Worm (Caenorhabditis elegans) whole organism, L1 larva: ENCODE results near the gene fbxa-2.
A peak's percentile ranks its signal among the peaks of the same experiment; 100 is the strongest.

Source experiments
- C04F5.9 ChIP-seq: sonication (generic microtip); optimal IDR thresholded peaks from 2 replicates; lab custom pipeline; 2016; ENCODE audit warnings: missing genetic modification characterization, missing compliant biosample characterization
- blmp-1 ChIP-seq: fragments of 150-350 bp; optimal IDR thresholded peaks from 2 replicates; lab custom pipeline; 2014; ENCODE audit warnings: missing biosample characterization, missing genetic modification characterization
- ceh-8 ChIP-seq: fragments of 200-800 bp; sonication (Bioruptor generic); optimal IDR thresholded peaks from 2 replicates; lab custom pipeline; 2018; ENCODE audit warnings: mild to moderate bottlenecking, missing genetic modification characterization, moderate library complexity, missing compliant biosample characterization
- ceh-90 ChIP-seq: sonication (generic microtip); optimal IDR thresholded peaks from 2 replicates; lab custom pipeline; 2016; ENCODE audit warnings: missing genetic modification characterization, missing compliant biosample characterization
- ces-1 ChIP-seq: fragments of 150-350 bp; optimal IDR thresholded peaks from 2 replicates; lab custom pipeline; 2014; ENCODE audit warnings: missing biosample characterization, missing genetic modification reagents, missing genetic modification characterization
- dpl-1 ChIP-seq, 3 experiments: fragments of 150-350 bp in 2 of 3; sonication (generic microtip) in 1 of 3; optimal IDR thresholded peaks; 2 replicates each; lab custom pipeline; 2014 to 2017; ENCODE audit warnings: missing biosample characterization in 3 of 3, missing genetic modification characterization in 3 of 3, missing genetic modification reagents in 3 of 3
- dsc-1 ChIP-seq: sonication (generic microtip); optimal IDR thresholded peaks from 2 replicates; lab custom pipeline; 2016; ENCODE audit warnings: mild to moderate bottlenecking, missing genetic modification characterization, missing compliant biosample characterization
- efl-1 ChIP-seq, 4 experiments: fragments of 150-350 bp; optimal IDR thresholded peaks in 3 of 4; peaks in 1 of 4; 1 replicate in 1 of 4; 2 replicates in 3 of 4; lab custom pipeline; 2014; ENCODE audit warnings: missing biosample characterization in 2 of 4, missing genetic modification characterization in 2 of 4, missing genetic modification reagents in 2 of 4
- efl-3 ChIP-seq: fragments of 200-800 bp; sonication (Bioruptor generic); optimal IDR thresholded peaks from 2 replicates; lab custom pipeline; 2018; ENCODE audit warnings: mild to moderate bottlenecking, missing genetic modification characterization, missing compliant biosample characterization
- egl-13 ChIP-seq: sonication (generic microtip); optimal IDR thresholded peaks from 2 replicates; lab custom pipeline; 2016; ENCODE audit warnings: missing genotype, missing genetic modification reagents, missing genetic modification characterization, missing compliant biosample characterization
- fos-1 ChIP-seq: fragments of 150-350 bp; optimal IDR thresholded peaks from 2 replicates; lab custom pipeline; 2014; ENCODE audit warnings: missing biosample characterization, missing genetic modification characterization
- irx-1 ChIP-seq: sonication (generic microtip); optimal IDR thresholded peaks from 2 replicates; lab custom pipeline; 2016; ENCODE audit warnings: missing genetic modification characterization, missing compliant biosample characterization
- jun-1 ChIP-seq: fragments of 150-350 bp; optimal IDR thresholded peaks from 2 replicates; lab custom pipeline; 2014; ENCODE audit warnings: missing biosample characterization, missing genetic modification reagents, missing genetic modification characterization
- lin-39 ChIP-seq: fragments of 150-350 bp; optimal IDR thresholded peaks from 2 replicates; lab custom pipeline; 2014; ENCODE audit warnings: missing biosample characterization, missing genetic modification reagents, missing genetic modification characterization
- mab-9 ChIP-seq: fragments of 200-800 bp; sonication (Bioruptor generic); IDR thresholded peaks from 2 replicates; pipeline ENCODE4 v1.3.6; 2022; ENCODE audit warnings: missing genetic modification reagents, missing genetic modification characterization, missing compliant biosample characterization
- nhr-19 ChIP-seq: fragments of 200-800 bp; sonication (Bioruptor generic); conservative IDR thresholded peaks from 2 replicates; pipeline ENCODE4 v1.3.6; 2022; ENCODE audit warnings: missing genetic modification characterization, missing compliant biosample characterization
- nhr-237 ChIP-seq: fragments of 150-350 bp; optimal IDR thresholded peaks from 2 replicates; lab custom pipeline; 2014; ENCODE audit warnings: missing biosample characterization, missing genetic modification characterization
- nhr-28 ChIP-seq: fragments of 150-350 bp; optimal IDR thresholded peaks from 2 replicates; lab custom pipeline; 2014; ENCODE audit warnings: missing biosample characterization, missing genetic modification characterization
- nhr-71 ChIP-seq: sonication (generic microtip); optimal IDR thresholded peaks from 2 replicates; lab custom pipeline; 2016; ENCODE audit warnings: mild to moderate bottlenecking, missing genetic modification characterization, moderate library complexity, missing compliant biosample characterization
- nhr-77 ChIP-seq: fragments of 150-350 bp; optimal IDR thresholded peaks from 2 replicates; lab custom pipeline; 2014; ENCODE audit warnings: missing biosample characterization, missing genetic modification characterization
- nhr-85 ChIP-seq: sonication (generic microtip); peaks from one replicate; lab custom pipeline; 2016; ENCODE audit warnings: missing genetic modification characterization, inconsistent platforms, missing compliant biosample characterization
- nhr-90 ChIP-seq: sonication (generic microtip); optimal IDR thresholded peaks from 2 replicates; lab custom pipeline; 2016; ENCODE audit warnings: mild to moderate bottlenecking, missing genetic modification characterization, missing compliant biosample characterization; ENCODE audit not compliant: poor library complexity
- pax-3 ChIP-seq: fragments of 200-800 bp; sonication (Bioruptor generic); optimal IDR thresholded peaks from 2 replicates; lab custom pipeline; 2018; ENCODE audit warnings: mild to moderate bottlenecking, missing genetic modification characterization, moderate library complexity, missing compliant biosample characterization
- pqm-1 ChIP-seq: sonication (generic microtip); optimal IDR thresholded peaks from 3 replicates; lab custom pipeline; 2017; ENCODE audit warnings: missing biosample characterization, missing genetic modification characterization
- rnt-1 ChIP-seq: sonication (generic microtip); optimal IDR thresholded peaks from 2 replicates; lab custom pipeline; 2016; ENCODE audit warnings: mild to moderate bottlenecking, missing genetic modification characterization, moderate library complexity, missing compliant biosample characterization
- skn-1 ChIP-seq: fragments of 150-350 bp; optimal IDR thresholded peaks from 2 replicates; lab custom pipeline; 2014; ENCODE audit warnings: missing biosample characterization, missing genetic modification characterization
- snu-23 ChIP-seq: sonication (generic microtip); optimal IDR thresholded peaks from 2 replicates; lab custom pipeline; 2016; ENCODE audit warnings: missing genetic modification characterization, missing compliant biosample characterization
- sptf-1 ChIP-seq: fragments of 150-350 bp; optimal IDR thresholded peaks from 2 replicates; lab custom pipeline; 2014; ENCODE audit warnings: missing biosample characterization, missing genetic modification characterization
- swsn-7 ChIP-seq: sonication (generic microtip); optimal IDR thresholded peaks from 2 replicates; lab custom pipeline; 2016; ENCODE audit warnings: missing genetic modification characterization, missing compliant biosample characterization
- tbx-2 ChIP-seq: sonication (generic microtip); optimal IDR thresholded peaks from 2 replicates; lab custom pipeline; 2016; ENCODE audit warnings: missing genetic modification characterization, missing compliant biosample characterization
- tlp-1 ChIP-seq: fragments of 150-350 bp; optimal IDR thresholded peaks from 2 replicates; lab custom pipeline; 2014; ENCODE audit warnings: missing biosample characterization, missing genetic modification characterization
- unc-30 ChIP-seq: sonication (generic microtip); optimal IDR thresholded peaks from 2 replicates; lab custom pipeline; 2017; ENCODE audit warnings: missing biosample characterization, missing genetic modification characterization
- unc-86 ChIP-seq: sonication (generic microtip); optimal IDR thresholded peaks from 2 replicates; lab custom pipeline; 2016; ENCODE audit warnings: missing genetic modification characterization, missing compliant biosample characterization
- unc-98 ChIP-seq: fragments of 200-800 bp; sonication (Bioruptor generic); IDR thresholded peaks from 2 replicates; pipeline ENCODE4 v1.3.6; 2022; ENCODE audit warnings: missing genetic modification characterization, missing compliant biosample characterization
- vab-15 ChIP-seq: sonication (generic microtip); optimal IDR thresholded peaks from 2 replicates; lab custom pipeline; 2017; ENCODE audit warnings: missing genotype, mild to moderate bottlenecking, missing genetic modification characterization, missing compliant biosample characterization
- zip-4 ChIP-seq: fragments of 200-800 bp; sonication (Bioruptor generic); optimal IDR thresholded peaks from 2 replicates; lab custom pipeline; 2018; ENCODE audit warnings: mild to moderate bottlenecking, missing genetic modification characterization, moderate library complexity, missing compliant biosample characterization
- ztf-11 ChIP-seq, 2 experiments: sonication (generic microtip); optimal IDR thresholded peaks; 2 replicates each; lab custom pipeline; 2016 to 2017; ENCODE audit warnings: missing genetic modification characterization in 2 of 2, missing biosample characterization in 1 of 2, missing compliant biosample characterization in 1 of 2

fbxa-2 gene

ce11 chrV:16269556-16269955, at the start of gene fbxa-2, which contains the start of gene T13F3.8:
Gene fbxa-2, minus strand, starts transcription at chrV:16269656.
Gene T13F3.8, plus strand, starts transcription at chrV:16269800.
- TF ChIP-seq rnt-1 (tag; lab: Kevin White, UChicago) (no peak), sptf-1 (tag; lab: Kevin White, UChicago) (no peak), lin-39 (tag; lab: Kevin White, UChicago) (no peak), nhr-85 (no peak), nhr-28 (tag; lab: Kevin White, UChicago) (no peak), efl-1 (optimal IDR thresholded peaks at IDR 0.05; lab: Kevin White, UChicago) (no peak), efl-1 (GFP tag; optimal IDR thresholded peaks at IDR 0.05 in 1 of 2; lab: Kevin White, UChicago) (no peak), snu-23 (no peak), C04F5.9 (tag; lab: Kevin White, UChicago) (no peak)

- no peak for TF ChIP-seq egl-13
Measured at ce11 chrV:16317244-16317643, 47.8 kb upstream of the fbxa-2 start, which contains the start of gene srh-180. Gene srh-180, plus strand, starts transcription at chrV:16317544.

- TF ChIP-seq jun-1 = no peak
- TF ChIP-seq efl-3 (GFP tag; lab: Kevin White, UChicago) = no peak
- TF ChIP-seq unc-98 (GFP tag; lab: Robert Waterston, UW) = no peak
Measured at ce11 chrV:16315004-16315403, 45.5 kb upstream of the fbxa-2 start, which contains the start of gene str-214. Gene str-214, plus strand, starts transcription at chrV:16315304.

- TF ChIP-seq blmp-1 (peak; percentile 4), nhr-85 (peak; percentile 45), nhr-71 (tag; lab: Kevin White, UChicago) (peak; percentile 66), unc-30 (tag; lab: Kevin White, UChicago) (no peak), nhr-237 (no peak), nhr-19 (GFP tag; lab: Robert Waterston, UW) (no peak), efl-1 (optimal IDR thresholded peaks at IDR 0.05; lab: Kevin White, UChicago) (peak in 1 of 2 experiments; percentile 13), efl-1 (GFP tag; optimal IDR thresholded peaks at IDR 0.05 in 1 of 2; lab: Kevin White, UChicago) (no peak), skn-1 (tag; lab: Kevin White, UChicago) (peak; percentile 5)
Measured at ce11 chrV:16309523-16309922, 40.1 kb upstream of the fbxa-2 start, which contains the start of gene oac-7. Gene oac-7, plus strand, starts transcription at chrV:16309805.

ce11 chrV:16308343-16308742, 38.9 kb upstream of the fbxa-2 start:
- TF ChIP-seq unc-86 (tag; lab: Kevin White, UChicago) (no peak), nhr-77 (tag; lab: Kevin White, UChicago) (no peak), pqm-1 (tag; lab: Kevin White, UChicago) (no peak), fos-1 (tag; lab: Kevin White, UChicago) (no peak), pax-3 (tag; lab: Kevin White, UChicago) (no peak), dsc-1 (tag; lab: Kevin White, UChicago) (no peak), vab-15 (tag; lab: Kevin White, UChicago) (no peak), efl-3 (GFP tag; lab: Kevin White, UChicago) (no peak), ceh-90 (tag; lab: Kevin White, UChicago) (no peak), tlp-1 (tag; lab: Kevin White, UChicago) (no peak), ztf-11 (tag; optimal IDR thresholded peaks at IDR 0.05; lab: Kevin White, UChicago) (no peak), rnt-1 (tag; lab: Kevin White, UChicago) (no peak), sptf-1 (tag; lab: Kevin White, UChicago) (no peak), ces-1 (GFP tag; lab: Kevin White, UChicago) (no peak)

ce11 chrV:16307253-16307652, 37.8 kb upstream of the fbxa-2 start, which contains the start of gene srxa-7:
Gene srxa-7, plus strand, starts transcription at chrV:16307553.
- TF ChIP-seq dsc-1 (tag; lab: Kevin White, UChicago) (no peak), zip-4 (no peak), unc-86 (tag; lab: Kevin White, UChicago) (no peak), swsn-7 (tag; lab: Kevin White, UChicago) (no peak), mab-9 (GFP tag; lab: Robert Waterston, UW) (no peak), ceh-8 (no peak), snu-23 (no peak), skn-1 (tag; lab: Kevin White, UChicago) (no peak), nhr-85 (no peak), nhr-90 (tag; lab: Kevin White, UChicago) (no peak), egl-13 (no peak), dpl-1 (GFP tag; optimal IDR thresholded peaks at IDR 0.05; lab: Kevin White, UChicago) (no peak), irx-1 (tag; lab: Kevin White, UChicago) (no peak), tbx-2 (no peak), ztf-11 (tag; optimal IDR thresholded peaks at IDR 0.05; lab: Kevin White, UChicago) (no peak)
